Worm (Caenorhabditis elegans) whole organism, L4 larva: ENCODE measurements around the gene srh-137.

Experiments used
- F44E2.7 ChIP-seq: fragments of 200-800 bp; sonication (Bioruptor generic); IDR thresholded peaks from 2 replicates; pipeline ENCODE4 v2.1.2; 2022; ENCODE audit warnings: missing genetic modification characterization, missing compliant biosample characterization
- R02D3.7 ChIP-seq: fragments of 150-350 bp; sonication (generic microtip); optimal IDR thresholded peaks from 3 replicates; lab custom pipeline; 2014; ENCODE audit warnings: missing biosample characterization, missing genetic modification characterization
- ZK337.2 ChIP-seq: fragments of 200-800 bp; sonication (Bioruptor generic); IDR thresholded peaks from 2 replicates; pipeline ENCODE4 v1.3.6; 2022; ENCODE audit warnings: missing genetic modification reagents, missing genetic modification characterization, missing compliant biosample characterization
- ZK546.5 ChIP-seq, 2 experiments: sonication (generic microtip); optimal IDR thresholded peaks; 2 replicates each; lab custom pipeline; 2017; ENCODE audit warnings: missing biosample characterization in 2 of 2, missing genetic modification characterization in 2 of 2
- aha-1 ChIP-seq: fragments of 150-350 bp; peaks from one replicate; lab custom pipeline; 2014; ENCODE audit warnings: missing biosample characterization, missing genetic modification characterization
- ceh-20 ChIP-seq: fragments of 200-800 bp; sonication (Bioruptor generic); IDR thresholded peaks from 2 replicates; pipeline ENCODE4 v1.3.6; 2022; ENCODE audit warnings: missing genetic modification reagents, missing genetic modification characterization, missing compliant biosample characterization
- ceh-32 ChIP-seq: sonication (generic microtip); optimal IDR thresholded peaks from 2 replicates; lab custom pipeline; 2016; ENCODE audit warnings: mild to moderate bottlenecking, missing genetic modification characterization, missing compliant biosample characterization; ENCODE audit not compliant: poor library complexity
- ces-1 ChIP-seq: fragments of 150-350 bp; sonication (generic microtip); optimal IDR thresholded peaks from 4 replicates; lab custom pipeline; 2014; ENCODE audit warnings: missing biosample characterization, missing genetic modification reagents, missing genetic modification characterization
- ctbp-1 ChIP-seq: fragments of 200-800 bp; sonication (Bioruptor generic); IDR thresholded peaks from 2 replicates; pipeline ENCODE4 v1.3.6; 2022; ENCODE audit warnings: missing genetic modification reagents, missing genetic modification characterization, missing compliant biosample characterization
- daf-16 ChIP-seq, 3 experiments: sonication (generic microtip); optimal IDR thresholded peaks; 2 replicates each; lab custom pipeline; 2016 to 2017; ENCODE audit warnings: missing genetic modification characterization in 3 of 3, missing genetic modification reagents in 3 of 3, mild to moderate bottlenecking in 2 of 3, missing compliant biosample characterization in 2 of 3, missing biosample characterization in 1 of 3, moderate library complexity in 1 of 3
- dmd-6 ChIP-seq: fragments of 200-800 bp; sonication (Bioruptor generic); IDR thresholded peaks from 2 replicates; pipeline ENCODE4 v1.3.6; 2022; ENCODE audit warnings: missing genetic modification reagents, missing genetic modification characterization, missing compliant biosample characterization
- dmd-8 ChIP-seq: fragments of 200-800 bp; sonication (Bioruptor generic); IDR thresholded peaks from 2 replicates; pipeline ENCODE4 v1.3.6; 2022; ENCODE audit warnings: missing genetic modification characterization, missing compliant biosample characterization
- dve-1 ChIP-seq: sonication (generic microtip); optimal IDR thresholded peaks from 2 replicates; lab custom pipeline; 2017; ENCODE audit warnings: antibody characterized with exemption, mild to moderate bottlenecking, missing genetic modification characterization, missing compliant biosample characterization; ENCODE audit not compliant: insufficient read depth
- fos-1 ChIP-seq: fragments of 150-350 bp; optimal IDR thresholded peaks from 2 replicates; lab custom pipeline; 2014; ENCODE audit warnings: missing biosample characterization, missing genetic modification characterization
- hlh-11 ChIP-seq: fragments of 200-800 bp; sonication (Bioruptor generic); optimal IDR thresholded peaks from 2 replicates; lab custom pipeline; 2018; ENCODE audit warnings: mild to moderate bottlenecking, missing genetic modification characterization, missing compliant biosample characterization
- hlh-30 ChIP-seq: sonication (generic microtip); optimal IDR thresholded peaks from 2 replicates; lab custom pipeline; 2017; ENCODE audit warnings: antibody characterized with exemption, mild to moderate bottlenecking, missing genetic modification characterization, missing compliant biosample characterization; ENCODE audit not compliant: insufficient read depth
- jun-1 ChIP-seq: fragments of 150-350 bp; optimal IDR thresholded peaks from 2 replicates; lab custom pipeline; 2014; ENCODE audit warnings: missing biosample characterization, missing genetic modification reagents, missing genetic modification characterization
- lim-7 ChIP-seq: fragments of 200-800 bp; sonication (Bioruptor generic); IDR thresholded peaks from 2 replicates; pipeline ENCODE4 v1.3.6; 2022; ENCODE audit warnings: missing genetic modification characterization, missing compliant biosample characterization
- lin-15B ChIP-seq: fragments of 150-350 bp; sonication (generic microtip); optimal IDR thresholded peaks from 3 replicates; lab custom pipeline; 2014; ENCODE audit warnings: missing biosample characterization, missing genetic modification characterization
- lin-29 ChIP-seq: fragments of 200-800 bp; sonication (Bioruptor generic); IDR thresholded peaks from 2 replicates; pipeline ENCODE4 v1.3.6; 2022; ENCODE audit warnings: missing genetic modification reagents, missing genetic modification characterization, missing compliant biosample characterization
- mdl-1 ChIP-seq, 2 experiments: fragments of 150-350 bp in 1 of 2; sonication (generic microtip) in 1 of 2; optimal IDR thresholded peaks; 2 replicates each; lab custom pipeline; 2014 to 2017; ENCODE audit warnings: missing biosample characterization in 2 of 2, missing genetic modification characterization in 2 of 2
- mes-2 ChIP-seq: sonication (generic microtip); optimal IDR thresholded peaks from 2 replicates; lab custom pipeline; 2016; ENCODE audit warnings: missing genotype, mild to moderate bottlenecking, missing genetic modification characterization, missing compliant biosample characterization; ENCODE audit not compliant: poor library complexity, severe bottlenecking
- nhr-102 ChIP-seq: sonication (generic microtip); optimal IDR thresholded peaks from 2 replicates; lab custom pipeline; 2016; ENCODE audit warnings: mild to moderate bottlenecking, missing genetic modification characterization, moderate library complexity, missing compliant biosample characterization
- nhr-25 ChIP-seq: sonication (generic microtip); optimal IDR thresholded peaks from 2 replicates; lab custom pipeline; 2017; ENCODE audit warnings: missing genetic modification characterization, mild to moderate bottlenecking, missing compliant biosample characterization, antibody characterized with exemption, moderate library complexity, borderline replicate concordance; ENCODE audit not compliant: insufficient read depth
- nhr-28 ChIP-seq: fragments of 150-350 bp; optimal IDR thresholded peaks from 2 replicates; lab custom pipeline; 2014; ENCODE audit warnings: missing biosample characterization, missing genetic modification characterization
- nhr-48 ChIP-seq: sonication (generic microtip); optimal IDR thresholded peaks from 2 replicates; lab custom pipeline; 2016; ENCODE audit warnings: mild to moderate bottlenecking, missing genetic modification characterization, missing compliant biosample characterization
- nhr-6 ChIP-seq: fragments of 150-350 bp; optimal IDR thresholded peaks from 2 replicates; lab custom pipeline; 2014; ENCODE audit warnings: missing biosample characterization, missing genetic modification characterization
- nhr-77 ChIP-seq: fragments of 150-350 bp; optimal IDR thresholded peaks from 2 replicates; lab custom pipeline; 2014; ENCODE audit warnings: missing biosample characterization, missing genetic modification characterization
- pha-4 ChIP-seq, 2 experiments: fragments of 150-350 bp in 1 of 2; fragments of 200-800 bp in 1 of 2; sonication (Bioruptor generic) in 1 of 2; IDR thresholded peaks in 1 of 2; optimal IDR thresholded peaks in 1 of 2; 2 replicates each; pipeline versions ENCODE4 v1.3.6 to Lab custom; 2014 to 2022; ENCODE audit warnings: missing genetic modification characterization in 2 of 2, missing genetic modification reagents in 2 of 2, missing biosample characterization in 1 of 2, missing compliant biosample characterization in 1 of 2
- php-3 ChIP-seq: fragments of 200-800 bp; sonication (Bioruptor generic); IDR thresholded peaks from 2 replicates; pipeline ENCODE4 v1.3.6; 2022; ENCODE audit warnings: missing genetic modification reagents, missing genetic modification characterization, missing compliant biosample characterization
- pqm-1 ChIP-seq: sonication (generic microtip); optimal IDR thresholded peaks from 2 replicates; lab custom pipeline; 2017; ENCODE audit warnings: missing biosample characterization, missing genetic modification characterization
- rbr-2 ChIP-seq: sonication (generic microtip); optimal IDR thresholded peaks from 2 replicates; lab custom pipeline; 2016; ENCODE audit warnings: missing genotype, missing genetic modification characterization, missing compliant biosample characterization
- saeg-2 ChIP-seq: fragments of 200-800 bp; sonication (Bioruptor generic); IDR thresholded peaks from 2 replicates; pipeline ENCODE4 v1.3.6; 2022; ENCODE audit warnings: missing genetic modification reagents, missing genetic modification characterization, missing compliant biosample characterization
- snpc-4 ChIP-seq: fragments of 150-350 bp; optimal IDR thresholded peaks from 2 replicates; lab custom pipeline; 2014; ENCODE audit warnings: missing biosample characterization, missing genetic modification characterization
- tra-1 ChIP-seq: fragments of 200-800 bp; sonication (Bioruptor generic); IDR thresholded peaks from 2 replicates; pipeline ENCODE4 v1.3.6; 2022; ENCODE audit warnings: missing genetic modification reagents, missing genetic modification characterization, missing compliant biosample characterization
- unc-62 ChIP-seq, 3 experiments: fragments of 150-350 bp in 1 of 3; sonication (generic microtip); optimal IDR thresholded peaks in 2 of 3; peaks in 1 of 3; 1 replicate in 1 of 3; 2 replicates in 2 of 3; lab custom pipeline; 2014 to 2017; ENCODE audit warnings: missing biosample characterization in 3 of 3, missing genetic modification characterization in 3 of 3, missing genetic modification reagents in 3 of 3, missing genotype in 1 of 3
- zag-1 ChIP-seq: fragments of 150-350 bp; optimal IDR thresholded peaks from 2 replicates; lab custom pipeline; 2014; ENCODE audit warnings: missing biosample characterization, missing genetic modification characterization
- zfp-2 ChIP-seq: sonication (generic microtip); optimal IDR thresholded peaks from 2 replicates; lab custom pipeline; 2016; ENCODE audit warnings: mild to moderate bottlenecking, missing genetic modification characterization, missing compliant biosample characterization
- zip-2 ChIP-seq: fragments of 150-350 bp; optimal IDR thresholded peaks from 2 replicates; lab custom pipeline; 2014; ENCODE audit warnings: missing biosample characterization, missing genetic modification characterization
- ztf-7 ChIP-seq: fragments of 150-350 bp; optimal IDR thresholded peaks from 2 replicates; lab custom pipeline; 2014; ENCODE audit warnings: missing biosample characterization, missing genetic modification characterization

The srh-137 gene

ce11 chrV:16729961-16730360 lies 13.5 kb upstream of the srh-137 start, which contains the start of gene srz-99:
Gene srz-99 (plus strand): TSS chrV:16730261.
- TF ChIP-seq ceh-20 (GFP tag; lab: Robert Waterston, UW) (no peak), aha-1 (tag; lab: Kevin White, UChicago) (no peak), zfp-2 (tag; lab: Kevin White, UChicago) (no peak), ZK337.2 (no peak), daf-16 (GFP tag; optimal IDR thresholded peaks at IDR 0.05; lab: Kevin White, UChicago) (no peak), daf-16 (tag; optimal IDR thresholded peaks at IDR 0.05; lab: Kevin White, UChicago) (no peak), fos-1 (tag; lab: Kevin White, UChicago) (no peak), nhr-25 (tag; lab: Kevin White, UChicago) (no peak)

- TF ChIP-seq saeg-2 (no peak), nhr-28 (peak; percentile 29)
Measured at ce11 chrV:16728431-16728830, 12.0 kb upstream of the srh-137 start, which contains the start of gene fbxa-127. Gene fbxa-127 (plus strand): TSS chrV:16728731.

ce11 chrV:16726915-16727314 lies 10.4 kb upstream of the srh-137 start, which contains the start of gene T25E12.14:
Gene T25E12.14 (plus strand): TSS chrV:16727215.
- TF ChIP-seq R02D3.7 (no peak), ZK546.5 (tag; optimal IDR thresholded peaks at IDR 0.05; lab: Kevin White, UChicago) (no peak)

DNA sequence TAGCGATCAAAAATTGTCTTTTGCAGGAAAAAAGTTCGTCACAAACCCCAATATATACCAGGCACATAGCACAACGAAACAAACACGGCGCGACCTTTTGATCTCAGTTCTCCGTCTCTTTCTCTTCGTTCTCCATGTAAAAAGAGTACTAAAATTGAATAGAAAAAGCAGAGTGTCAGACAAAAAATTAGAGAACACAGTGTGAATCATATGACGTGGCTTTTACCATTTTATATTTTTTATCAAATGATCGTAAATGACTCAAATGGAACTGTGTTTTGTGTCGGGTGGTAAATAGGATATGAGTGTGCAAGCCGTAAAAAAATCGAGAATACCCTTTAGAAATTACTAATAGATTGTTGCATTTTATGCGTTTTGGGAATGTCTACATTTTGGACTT lies 9.5 kb upstream of the srh-137 start:
- no peak for TF ChIP-seq daf-16 (GFP tag; optimal IDR thresholded peaks at IDR 0.05; lab: Kevin White, UChicago)
- peak; percentile 92 for TF ChIP-seq daf-16 (tag; optimal IDR thresholded peaks at IDR 0.05; lab: Kevin White, UChicago)
- TF ChIP-seq hlh-11: peak; percentile 87
- peak; percentile 93 for TF ChIP-seq dve-1 (tag; lab: Kevin White, UChicago)
- TF ChIP-seq ztf-7 (tag; lab: Kevin White, UChicago): peak; percentile 80
- no peak for TF ChIP-seq zip-2 (tag; lab: Kevin White, UChicago)
- TF ChIP-seq lin-15B (tag; lab: Kevin White, UChicago): no peak
- TF ChIP-seq mdl-1 (tag; optimal IDR thresholded peaks at IDR 0.05; lab: Kevin White, UChicago): peak in 1 of 2 experiments; percentile 13
- TF ChIP-seq php-3 (GFP tag; lab: Robert Waterston, UW): peak; percentile 59; the same call in 1 of the 2 replicates
- TF ChIP-seq snpc-4: no peak
- TF ChIP-seq pqm-1: peak; percentile 70
- TF ChIP-seq nhr-28: peak; percentile 90
- TF ChIP-seq dmd-6 (GFP tag; lab: Robert Waterston, UW): peak; percentile 94
- peak in 1 of 2 experiments; percentile 2 for TF ChIP-seq unc-62 (GFP tag; optimal IDR thresholded peaks at IDR 0.05 in 1 of 2; lab: Kevin White, UChicago)
- TF ChIP-seq unc-62 (tag; optimal IDR thresholded peaks at IDR 0.05; lab: Kevin White, UChicago): no peak
- peak; percentile 69 for TF ChIP-seq hlh-30 (tag; lab: Kevin White, UChicago)
- peak; percentile 74 for TF ChIP-seq nhr-102 (tag; lab: Kevin White, UChicago)
- TF ChIP-seq ceh-32: no peak
- peak; percentile 59 for TF ChIP-seq nhr-48 (tag; lab: Kevin White, UChicago)
- peak; percentile 52 for TF ChIP-seq nhr-6 (tag; lab: Kevin White, UChicago)
- TF ChIP-seq pha-4 (GFP tag; IDR thresholded peaks at IDR 0.05; lab: Robert Waterston, UW): no peak; the same call in 1 of the 2 replicates
- TF ChIP-seq pha-4 (tag; optimal IDR thresholded peaks at IDR 0.05; lab: Kevin White, UChicago): peak; percentile 51
- peak; percentile 78 for TF ChIP-seq nhr-77
- TF ChIP-seq ZK337.2: no peak

- no peak for TF ChIP-seq zag-1 (tag; lab: Kevin White, UChicago)
- TF ChIP-seq pha-4 (GFP tag; IDR thresholded peaks at IDR 0.05; lab: Robert Waterston, UW): no peak
- TF ChIP-seq pha-4 (tag; optimal IDR thresholded peaks at IDR 0.05; lab: Kevin White, UChicago): peak; percentile 81
- no peak for TF ChIP-seq mes-2 (tag; lab: Kevin White, UChicago)
- TF ChIP-seq ces-1: no peak
- TF ChIP-seq rbr-2 (tag; lab: Kevin White, UChicago): no peak
- TF ChIP-seq nhr-28: no peak
- no peak for TF ChIP-seq dmd-8 (GFP tag; lab: Robert Waterston, UW)
- no peak for TF ChIP-seq lim-7 (GFP tag; lab: Robert Waterston, UW)
- no peak for TF ChIP-seq ztf-7 (tag; lab: Kevin White, UChicago)
- no peak for TF ChIP-seq lin-29 (GFP tag; lab: Robert Waterston, UW)
- peak; percentile 22; the same call in 1 of the 2 replicates for TF ChIP-seq dmd-6 (GFP tag; lab: Robert Waterston, UW)
- no peak for TF ChIP-seq ctbp-1
- TF ChIP-seq nhr-48 (tag; lab: Kevin White, UChicago): peak; percentile 7
- TF ChIP-seq jun-1 (tag; lab: Kevin White, UChicago): no peak
- no peak for TF ChIP-seq aha-1 (tag; lab: Kevin White, UChicago)
- no peak for TF ChIP-seq tra-1 (GFP tag; lab: Robert Waterston, UW)
- TF ChIP-seq zip-2 (tag; lab: Kevin White, UChicago): no peak
- TF ChIP-seq F44E2.7: no peak
Measured at ce11 chrV:16724574-16724973, 8.1 kb upstream of the srh-137 start.
